Fruit fly (Drosophila melanogaster) whole organism, embryonic: Measurements from ENCODE around the gene Acbp6.

Experiments used
- Asciz ChIP-seq: fragments of 200-800 bp; sonication (Bioruptor generic); optimal IDR thresholded peaks from 2 replicates; lab custom pipeline; 2017; ENCODE audit warnings: missing biosample characterization, mild to moderate bottlenecking, missing genetic modification characterization, missing genetic modification reagents
- Atf3 ChIP-seq: fragments of 200-800 bp; sonication (Bioruptor generic); optimal IDR thresholded peaks from 3 replicates; lab custom pipeline; 2016; ENCODE audit warnings: missing biosample characterization, missing genetic modification characterization
- CG14050 ChIP-seq: fragments of 200-800 bp; sonication (Bioruptor generic); IDR thresholded peaks from 3 replicates; pipeline ENCODE4 v1.3.6; 2022; ENCODE audit warnings: missing biosample characterization, missing genetic modification characterization
- CG15514 ChIP-seq: fragments of 200-800 bp; sonication (Bioruptor generic); optimal IDR thresholded peaks from 3 replicates; lab custom pipeline; 2017; ENCODE audit warnings: missing biosample characterization, missing genetic modification characterization, mild to moderate bottlenecking, moderate library complexity, missing genetic modification reagents
- CG15696 ChIP-seq: fragments of 200-800 bp; sonication (Bioruptor generic); optimal IDR thresholded peaks from 2 replicates; lab custom pipeline; 2019; ENCODE audit warnings: missing biosample characterization, mild to moderate bottlenecking, missing genetic modification characterization, moderate library complexity
- CG16813 ChIP-seq: fragments of 200-800 bp; sonication (Bioruptor generic); IDR thresholded peaks from 3 replicates; pipeline ENCODE4 v1.3.6; 2022; ENCODE audit warnings: missing biosample characterization, missing genetic modification characterization; ENCODE audit not compliant: partially characterized antibody
- CG17612 ChIP-seq: fragments of 200-800 bp; sonication (Bioruptor generic); IDR thresholded peaks from 2 replicates; pipeline ENCODE4 v1.3.6; 2022; ENCODE audit warnings: missing biosample characterization, missing genetic modification characterization
- CG18764 ChIP-seq: fragments of 200-800 bp; sonication (Bioruptor generic); optimal IDR thresholded peaks from 3 replicates; lab custom pipeline; 2016; ENCODE audit warnings: missing biosample characterization, missing genetic modification characterization
- CG2678 ChIP-seq: fragments of 200-800 bp; sonication (Bioruptor generic); optimal IDR thresholded peaks from 3 replicates; lab custom pipeline; 2019; ENCODE audit warnings: missing biosample characterization, mild to moderate bottlenecking, missing genetic modification characterization, moderate library complexity
- CG34376 ChIP-seq: fragments of 200-800 bp; sonication (Bioruptor generic); optimal IDR thresholded peaks from 2 replicates; lab custom pipeline; 2018; ENCODE audit warnings: missing biosample characterization, mild to moderate bottlenecking, missing genetic modification characterization
- CG34422 ChIP-seq: fragments of 200-800 bp; sonication (Bioruptor generic); IDR thresholded peaks from 3 replicates; pipeline ENCODE4 v1.3.6; 2022; ENCODE audit warnings: missing biosample characterization, missing genetic modification characterization
- CG4730 ChIP-seq: fragments of 200-800 bp; sonication (Bioruptor generic); IDR thresholded peaks from 2 replicates; pipeline ENCODE4 v1.3.6; 2022; ENCODE audit warnings: missing biosample characterization, missing genetic modification characterization
- CG7556 ChIP-seq: fragments of 200-800 bp; sonication (Bioruptor generic); optimal IDR thresholded peaks from 2 replicates; lab custom pipeline; 2017; ENCODE audit warnings: missing biosample characterization, mild to moderate bottlenecking, missing genetic modification characterization
- CG8290 ChIP-seq, 3 experiments: fragments of 200-800 bp; sonication (Bioruptor generic); optimal IDR thresholded peaks; 2 replicates each; lab custom pipeline; 2016 to 2019; ENCODE audit warnings: missing biosample characterization in 3 of 3, missing genetic modification characterization in 3 of 3, mild to moderate bottlenecking in 2 of 3, moderate library complexity in 1 of 3
- CG8388 ChIP-seq: fragments of 200-800 bp; sonication (Bioruptor generic); optimal IDR thresholded peaks from 2 replicates; lab custom pipeline; 2019; ENCODE audit warnings: missing biosample characterization, mild to moderate bottlenecking, missing genetic modification characterization, moderate library complexity
- CG9215 ChIP-seq: fragments of 200-800 bp; sonication (Bioruptor generic); IDR thresholded peaks from 2 replicates; pipeline ENCODE4 v1.3.6; 2022; ENCODE audit warnings: missing biosample characterization, missing genetic modification characterization
- Dfd ChIP-seq, 2 experiments: fragments of >200 bp; optimal IDR thresholded peaks; 2 replicates each; lab custom pipeline; 2017; ENCODE audit warnings: missing biosample characterization in 2 of 2, missing genetic modification characterization in 2 of 2
- E2f2 ChIP-seq: fragments of 200-800 bp; sonication (Bioruptor generic); IDR thresholded peaks from 2 replicates; pipeline ENCODE4 v1.3.6; 2022; ENCODE audit warnings: missing biosample characterization, missing genetic modification characterization
- Ets65A ChIP-seq: fragments of 200-800 bp; sonication (Bioruptor generic); peaks from one replicate; lab custom pipeline; 2016; ENCODE audit warnings: missing biosample characterization, missing genetic modification characterization
- Gsc ChIP-seq: fragments of 200-800 bp; sonication (Bioruptor generic); IDR thresholded peaks from 2 replicates; pipeline ENCODE4 v1.3.6; 2022; ENCODE audit warnings: missing biosample characterization, missing genetic modification characterization
- Hand ChIP-seq: fragments of 200-800 bp; sonication (Bioruptor generic); optimal IDR thresholded peaks from 2 replicates; lab custom pipeline; 2017; ENCODE audit warnings: mild to moderate bottlenecking, missing biosample characterization, missing genetic modification reagents, missing genetic modification characterization
- Max ChIP-seq: fragments of 200-800 bp; sonication (Bioruptor generic); optimal IDR thresholded peaks from 2 replicates; lab custom pipeline; 2016; ENCODE audit warnings: missing biosample characterization, mild to moderate bottlenecking, missing genetic modification characterization
- Meics ChIP-seq: fragments of 200-800 bp; sonication (Bioruptor generic); optimal IDR thresholded peaks from 2 replicates; lab custom pipeline; 2017; ENCODE audit warnings: missing biosample characterization, mild to moderate bottlenecking, missing genetic modification characterization
- Optix ChIP-seq: fragments of 200-800 bp; sonication (Bioruptor generic); IDR thresholded peaks from 3 replicates; pipeline ENCODE4 v1.3.6; 2022; ENCODE audit warnings: missing biosample characterization, missing genetic modification characterization
- Pdp1 ChIP-seq, 2 experiments: fragments of 200-800 bp; sonication (Bioruptor generic); optimal IDR thresholded peaks; 3 replicates each; lab custom pipeline; 2016; ENCODE audit warnings: missing biosample characterization in 2 of 2, missing genetic modification characterization in 2 of 2, mild to moderate bottlenecking in 1 of 2, moderate library complexity in 1 of 2
- Sox100B ChIP-seq: fragments of 200-800 bp; sonication (Bioruptor generic); optimal IDR thresholded peaks from 3 replicates; lab custom pipeline; 2018; ENCODE audit warnings: missing biosample characterization, mild to moderate bottlenecking, missing genetic modification characterization
- Sox102F ChIP-seq: fragments of 200-800 bp; sonication (Bioruptor generic); optimal IDR thresholded peaks from 2 replicates; lab custom pipeline; 2018; ENCODE audit warnings: missing biosample characterization, mild to moderate bottlenecking, missing genetic modification characterization, moderate library complexity
- bigmax ChIP-seq: fragments of 200-800 bp; sonication (Bioruptor generic); optimal IDR thresholded peaks from 2 replicates; lab custom pipeline; 2018; ENCODE audit warnings: missing biosample characterization, mild to moderate bottlenecking, missing genetic modification characterization
- btn ChIP-seq: fragments of 200-800 bp; sonication (Bioruptor generic); optimal IDR thresholded peaks from 2 replicates; lab custom pipeline; 2016; ENCODE audit warnings: missing biosample characterization, missing genetic modification characterization
- cwo ChIP-seq: fragments of 200-800 bp; sonication (Bioruptor generic); optimal IDR thresholded peaks from 3 replicates; lab custom pipeline; 2017; ENCODE audit warnings: missing biosample characterization, missing genetic modification characterization, mild to moderate bottlenecking, moderate library complexity, missing genetic modification reagents
- eve ChIP-seq, 2 experiments: fragments of >200 bp; optimal IDR thresholded peaks; 2 replicates each; lab custom pipeline; 2017; ENCODE audit warnings: missing biosample characterization in 2 of 2, missing genetic modification characterization in 2 of 2
- fd96Cb ChIP-seq: fragments of 200-800 bp; sonication (Bioruptor generic); optimal IDR thresholded peaks from 2 replicates; lab custom pipeline; 2018; ENCODE audit warnings: missing biosample characterization, mild to moderate bottlenecking, missing genetic modification characterization, moderate library complexity
- lilli ChIP-seq: fragments of 200-800 bp; sonication (Bioruptor generic); optimal IDR thresholded peaks from 3 replicates; lab custom pipeline; 2016; ENCODE audit warnings: missing biosample characterization, missing genetic modification characterization
- pum ChIP-seq: fragments of 200-800 bp; sonication (Bioruptor generic); optimal IDR thresholded peaks from 2 replicates; lab custom pipeline; 2016; ENCODE audit warnings: missing biosample characterization, missing genetic modification characterization
- pzg ChIP-seq: fragments of 200-800 bp; sonication (Bioruptor generic); optimal IDR thresholded peaks from 3 replicates; lab custom pipeline; 2018; ENCODE audit warnings: missing biosample characterization, mild to moderate bottlenecking, missing genetic modification characterization, moderate library complexity
- ranshi ChIP-seq: fragments of 200-800 bp; sonication (Bioruptor generic); IDR thresholded peaks from 2 replicates; pipeline ENCODE4 v1.3.6; 2022; ENCODE audit warnings: missing biosample characterization, missing genetic modification characterization
- sim ChIP-seq: fragments of 200-800 bp; sonication (Bioruptor generic); IDR thresholded peaks from 2 replicates; pipeline ENCODE4 v1.3.6; 2022; ENCODE audit warnings: missing biosample characterization, missing genetic modification characterization
- unc-4 ChIP-seq: fragments of 200-800 bp; sonication (Bioruptor generic); IDR thresholded peaks from 2 replicates; pipeline ENCODE4 v1.3.6; 2022; ENCODE audit warnings: missing biosample characterization, missing genetic modification characterization; ENCODE audit not compliant: partially characterized antibody

The Acbp6 gene

DNA sequence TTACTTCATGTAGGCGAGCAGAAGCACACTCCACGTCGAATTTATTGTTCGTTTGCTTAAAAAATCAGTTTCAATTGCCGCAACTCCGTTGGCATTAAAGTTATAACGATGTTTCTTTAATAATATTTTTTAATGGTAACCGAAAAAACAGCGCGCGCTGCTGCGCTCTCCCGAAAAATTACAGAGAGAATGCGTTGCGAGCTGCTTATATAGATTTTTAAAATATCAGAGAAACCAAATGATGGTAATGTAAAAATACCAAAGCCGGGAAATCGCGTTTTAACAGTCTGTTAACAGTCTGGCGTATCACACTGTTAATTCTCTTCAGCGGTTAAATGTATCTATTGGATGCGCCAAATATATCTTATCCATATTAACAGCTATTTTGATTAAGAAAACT is 28.2 kb downstream of the Acbp6 start, which contains the start of gene corn (continued):
- TF ChIP-seq CG4730 (GFP tag; lab: Robert Waterston, UW) (no peak), Gsc (GFP tag; lab: Robert Waterston, UW) (no peak), CG34422 (peak; percentile 25; the same call in 1 of the 3 replicates), CG15696 (no peak)

DNA sequence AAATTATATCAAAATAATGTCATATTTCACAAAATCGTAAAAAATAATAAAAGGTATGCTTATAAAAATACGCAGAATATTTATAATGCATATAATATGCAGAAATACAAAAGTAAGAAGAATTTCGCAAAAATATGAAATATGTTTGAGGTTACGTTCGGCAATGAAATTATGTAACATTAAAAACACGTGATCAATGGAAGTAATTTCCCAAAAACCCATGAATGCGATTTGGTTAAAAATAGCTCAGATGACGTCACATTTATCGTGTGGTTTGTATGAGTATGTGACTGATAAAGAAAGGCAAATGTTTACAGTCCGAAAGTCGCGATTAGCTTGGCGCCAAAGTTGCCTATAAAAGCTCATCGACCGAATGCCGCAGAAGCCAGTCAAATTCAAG is 29.0 kb downstream of the Acbp6 start, which contains the start of gene CG8620:
TSS of gene CG8620 (plus strand) at position 387 of the 400 bp plus-strand sequence.
- peak in 1 of 2 experiments; percentile 69 for TF ChIP-seq Pdp1 (GFP tag; optimal IDR thresholded peaks at IDR 0.05; lab: Kevin White, UChicago)
- no peak for TF ChIP-seq CG2678
- peak; percentile 8 for TF ChIP-seq cwo (GFP tag; lab: Kevin White, UChicago)
- no peak for TF ChIP-seq CG18764 (GFP tag; lab: Kevin White, UChicago)
- peak; percentile 0 for TF ChIP-seq CG15514 (GFP tag; lab: Kevin White, UChicago)
- no peak for TF ChIP-seq Hand
- TF ChIP-seq Atf3 (GFP tag; lab: Kevin White, UChicago) = no peak
- no peak for TF ChIP-seq Max (GFP tag; lab: Kevin White, UChicago)
- TF ChIP-seq Asciz (GFP tag; lab: Kevin White, UChicago) = no peak
- TF ChIP-seq CG34376 (GFP tag; lab: Kevin White, UChicago) = peak; percentile 4
- no peak for TF ChIP-seq Sox102F (GFP tag; lab: Kevin White, UChicago)
- TF ChIP-seq E2f2 (GFP tag; lab: Robert Waterston, UW) = no peak
- no peak for TF ChIP-seq CG7556 (GFP tag; lab: Kevin White, UChicago)
- peak; percentile 64 for TF ChIP-seq bigmax (GFP tag; lab: Kevin White, UChicago)
- TF ChIP-seq Sox100B (GFP tag; lab: Kevin White, UChicago) = no peak
- TF ChIP-seq Optix = no peak
- no peak for TF ChIP-seq btn (GFP tag; lab: Kevin White, UChicago)

dm6 chr3L:7161310-7161709 is 32.6 kb downstream of the Acbp6 start:
- TF ChIP-seq Ets65A (GFP tag; lab: Kevin White, UChicago) (no peak), Dfd (GFP tag; optimal IDR thresholded peaks at IDR 0.05; lab: Kevin White, UChicago) (peak in 1 of 2 experiments; percentile 8), CG16813 (GFP tag; lab: Robert Waterston, UW) (0 out of 3 replicates have a peak, but pooled peaks have one; percentile 14), sim (GFP tag; lab: Robert Waterston, UW) (no peak)

DNA sequence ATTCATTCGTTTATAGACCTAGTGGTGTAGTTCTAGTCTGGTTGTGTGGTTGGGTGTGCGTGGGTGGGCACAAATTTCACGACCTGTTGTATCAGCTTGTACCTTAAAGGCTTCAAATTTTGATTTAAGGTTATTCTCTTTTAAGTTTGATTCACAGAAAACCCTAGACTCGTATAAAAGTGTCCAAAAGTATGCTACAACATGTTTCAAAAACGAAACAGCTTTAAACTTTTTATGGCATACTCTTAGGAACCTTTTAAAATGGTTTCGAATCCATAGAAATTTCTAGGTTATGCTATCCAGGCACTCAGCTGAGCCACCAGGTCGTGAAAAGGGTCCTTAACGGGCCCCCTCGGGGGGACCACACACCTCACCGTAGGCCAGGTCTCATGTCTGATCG is 33.2 kb downstream of the Acbp6 start:
- TF ChIP-seq eve (GFP tag; optimal IDR thresholded peaks at IDR 0.05; lab: Kevin White, UChicago) (no peak), CG8290 (GFP tag; optimal IDR thresholded peaks at IDR 0.05; lab: Kevin White, UChicago) (no peak), CG8290 (tag; optimal IDR thresholded peaks at IDR 0.05; lab: Kevin White, UChicago) (peak in 1 of 2 experiments; percentile 52), CG9215 (GFP tag; lab: Robert Waterston, UW) (no peak), Meics (GFP tag; lab: Kevin White, UChicago) (no peak), CG14050 (GFP tag; lab: Robert Waterston, UW) (no peak), CG8388 (GFP tag; lab: Kevin White, UChicago) (no peak), CG17612 (GFP tag; lab: Robert Waterston, UW) (peak; percentile 71; the same call in 1 of the 2 replicates), fd96Cb (no peak), ranshi (GFP tag; lab: Robert Waterston, UW) (no peak), unc-4 (no peak), pzg (GFP tag; lab: Kevin White, UChicago) (no peak), pum (no peak), lilli (GFP tag; lab: Kevin White, UChicago) (no peak)
